Fruit fly (Drosophila melanogaster) whole organism, wandering third instar larva: ENCODE data around the gene Ccdc85.

Experiments
- Hr83 ChIP-seq: fragments of 200-300 bp; sonication (Bioruptor generic); optimal IDR thresholded peaks from 2 replicates; lab custom pipeline; 2016; ENCODE audit warnings: missing biosample characterization, mild to moderate bottlenecking, missing genetic modification characterization, moderate library complexity; ENCODE audit not compliant: poor library complexity, severe bottlenecking
- Jra ChIP-seq: sonication (Bioruptor generic); optimal IDR thresholded peaks from 2 replicates; lab custom pipeline; 2016; ENCODE audit warnings: missing biosample characterization, missing genetic modification characterization
- N ChIP-seq: fragments of >200 bp; optimal IDR thresholded peaks from 2 replicates; lab custom pipeline; 2018; ENCODE audit warnings: missing biosample characterization, missing external identifiers, missing genetic modification characterization
- Sp1 ChIP-seq: fragments of 200-800 bp; sonication (Bioruptor generic); optimal IDR thresholded peaks from 3 replicates; lab custom pipeline; 2019; ENCODE audit warnings: missing biosample characterization, mild to moderate bottlenecking, missing genetic modification characterization, moderate library complexity
- br ChIP-seq: fragments of 200-800 bp; sonication (Bioruptor generic); optimal IDR thresholded peaks from 2 replicates; lab custom pipeline; 2016; ENCODE audit warnings: missing biosample characterization, missing genetic modification characterization
- ey ChIP-seq: fragments of 200-800 bp; sonication (Bioruptor generic); optimal IDR thresholded peaks from 2 replicates; lab custom pipeline; 2016; ENCODE audit warnings: missing biosample characterization, missing genetic modification characterization
- foxo ChIP-seq, 2 experiments: fragments of 200-800 bp; sonication (Bioruptor generic); optimal IDR thresholded peaks; 2 replicates in 1 of 2; 3 replicates in 1 of 2; lab custom pipeline; 2016 to 2017; ENCODE audit warnings: missing biosample characterization in 2 of 2, missing genetic modification characterization in 2 of 2
- psq ChIP-seq: fragments of 200-800 bp; sonication (Bioruptor generic); optimal IDR thresholded peaks from 3 replicates; lab custom pipeline; 2017; ENCODE audit warnings: missing biosample characterization, mild to moderate bottlenecking, missing genetic modification characterization, moderate library complexity

- TF ChIP-seq Sp1 (GFP tag; lab: Kevin White, UChicago) (peak; percentile 90), foxo (GFP tag; optimal IDR thresholded peaks at IDR 0.05; lab: Kevin White, UChicago) (peak in 1 of 2 experiments; percentile 91), psq (GFP tag; lab: Kevin White, UChicago) (peak; percentile 86), Jra (peak; percentile 78), N (no peak), br (GFP tag; lab: Kevin White, UChicago) (peak; percentile 77), ey (peak; percentile 81), Hr83 (peak; percentile 39)
Observed at dm6 chr2L:2972439-2972936, 26.6 kb upstream of the Ccdc85 start, which contains the start of the genes Rrp1 and gammaTub23C.
